Worm (Caenorhabditis elegans) whole organism, L1 larva: ENCODE results near the gene npr-10.

Experiments
- ama-1 ChIP-seq: fragments of 150-350 bp; optimal IDR thresholded peaks from 2 replicates; lab custom pipeline; 2014
- elt-2 ChIP-seq: sonication (generic microtip); optimal IDR thresholded peaks from 2 replicates; lab custom pipeline; 2016; ENCODE audit warnings: missing genetic modification characterization, mild to moderate bottlenecking, inconsistent platforms, missing compliant biosample characterization, missing genetic modification reagents
- lsy-2 ChIP-seq, 2 experiments: fragments of 150-350 bp; optimal IDR thresholded peaks; 2 replicates each; lab custom pipeline; 2014; ENCODE audit warnings: missing biosample characterization in 2 of 2, missing genetic modification characterization in 2 of 2
- mab-9 ChIP-seq: fragments of 200-800 bp; sonication (Bioruptor generic); IDR thresholded peaks from 2 replicates; pipeline ENCODE4 v1.3.6; 2022; ENCODE audit warnings: missing genetic modification reagents, missing genetic modification characterization, missing compliant biosample characterization
- nhr-11 ChIP-seq: fragments of 150-350 bp; optimal IDR thresholded peaks from 2 replicates; lab custom pipeline; 2014; ENCODE audit warnings: missing biosample characterization, missing genetic modification characterization
- nhr-90 ChIP-seq: sonication (generic microtip); optimal IDR thresholded peaks from 2 replicates; lab custom pipeline; 2016; ENCODE audit warnings: mild to moderate bottlenecking, missing genetic modification characterization, missing compliant biosample characterization; ENCODE audit not compliant: poor library complexity
- pqm-1 ChIP-seq: sonication (generic microtip); optimal IDR thresholded peaks from 3 replicates; lab custom pipeline; 2017; ENCODE audit warnings: missing biosample characterization, missing genetic modification characterization

ce11 chrX:13014341-13014740 is 18.2 kb downstream of the npr-10 start:
- TF ChIP-seq ama-1 (lab: Kevin White, UChicago) (no peak), elt-2 (tag; lab: Kevin White, UChicago) (no peak), mab-9 (no peak), pqm-1 (tag; lab: Kevin White, UChicago) (no peak), nhr-90 (tag; lab: Kevin White, UChicago) (peak; percentile 25), nhr-11 (no peak), lsy-2 (tag; optimal IDR thresholded peaks at IDR 0.05; lab: Kevin White, UChicago) (peak in 1 of 2 experiments; percentile 21)
